Fruit fly (Drosophila melanogaster): ENCODE measurements around the gene CG16852.

DNA sequence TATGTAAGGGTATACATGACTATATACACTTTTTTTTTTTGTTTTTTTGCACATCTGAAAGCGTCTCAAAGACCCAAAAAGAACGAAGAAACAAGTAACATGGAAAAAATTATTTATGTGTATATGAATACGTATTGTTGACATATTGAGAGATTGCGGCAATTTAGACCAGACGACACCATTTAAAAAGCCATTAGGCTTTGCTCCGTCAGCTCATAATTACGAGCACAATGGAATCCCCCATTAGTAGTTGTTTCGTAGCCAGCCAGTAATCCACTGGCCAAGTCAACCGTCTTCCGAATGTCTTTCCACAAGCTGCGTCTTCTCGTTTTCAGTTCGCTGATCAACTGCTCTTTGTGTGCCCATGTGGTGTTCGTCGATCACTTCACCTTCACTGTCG lies 13.0 kb upstream of the CG16852 start, which contains the start of gene CG33640:
- TF ChIP-seq CG12768 (GFP tag; optimal IDR thresholded peaks at IDR 0.05) (no peak), bab1 (GFP tag; optimal IDR thresholded peaks at IDR 0.05) (no peak), CG33017 (tag; optimal IDR thresholded peaks at IDR 0.05) (no peak), kay (GFP tag; ENCODE audit: borderline replicate concordance) (no peak), Mnt (GFP tag; optimal IDR thresholded peaks at IDR 0.05) (no peak)
